Worm (Caenorhabditis elegans) whole organism, L4 larva: ENCODE measurements around the gene Y38F2AR.12.

ENCODE experiments used
- F26F4.8 ChIP-seq: fragments of 200-800 bp; sonication (Bioruptor generic); conservative IDR thresholded peaks from 2 replicates; pipeline ENCODE4 v1.3.6; 2022; ENCODE audit warnings: missing genetic modification characterization, missing compliant biosample characterization
- F37D6.2 ChIP-seq: sonication (generic microtip); optimal IDR thresholded peaks from 2 replicates; lab custom pipeline; 2016; ENCODE audit warnings: mild to moderate bottlenecking, missing genetic modification characterization, missing compliant biosample characterization
- F44E2.7 ChIP-seq: fragments of 200-800 bp; sonication (Bioruptor generic); IDR thresholded peaks from 2 replicates; pipeline ENCODE4 v2.1.2; 2022; ENCODE audit warnings: missing genetic modification characterization, missing compliant biosample characterization
- R02D3.7 ChIP-seq: fragments of 150-350 bp; sonication (generic microtip); optimal IDR thresholded peaks from 3 replicates; lab custom pipeline; 2014; ENCODE audit warnings: missing biosample characterization, missing genetic modification characterization
- Y48G9A.11 ChIP-seq: fragments of 200-800 bp; sonication (Bioruptor generic); IDR thresholded peaks from 2 replicates; pipeline ENCODE4 v1.3.6; 2022; ENCODE audit warnings: missing genetic modification reagents, missing genetic modification characterization, missing compliant biosample characterization
- Y75B8A.6 ChIP-seq: fragments of 200-800 bp; sonication (Bioruptor generic); IDR thresholded peaks from 2 replicates; pipeline ENCODE4 v1.3.6; 2022; ENCODE audit warnings: missing genetic modification reagents, missing genetic modification characterization, missing compliant biosample characterization
- ZK337.2 ChIP-seq: fragments of 200-800 bp; sonication (Bioruptor generic); IDR thresholded peaks from 2 replicates; pipeline ENCODE4 v1.3.6; 2022; ENCODE audit warnings: missing genetic modification reagents, missing genetic modification characterization, missing compliant biosample characterization
- ZK546.5 ChIP-seq, 2 experiments: sonication (generic microtip); optimal IDR thresholded peaks; 2 replicates each; lab custom pipeline; 2017; ENCODE audit warnings: missing biosample characterization in 2 of 2, missing genetic modification characterization in 2 of 2
- aha-1 ChIP-seq: fragments of 150-350 bp; peaks from one replicate; lab custom pipeline; 2014; ENCODE audit warnings: missing biosample characterization, missing genetic modification characterization
- ama-1 ChIP-seq: fragments of 150-350 bp; optimal IDR thresholded peaks from 2 replicates; lab custom pipeline; 2014; ENCODE audit warnings: inconsistent platforms, mixed read lengths
- ceh-20 ChIP-seq: fragments of 200-800 bp; sonication (Bioruptor generic); IDR thresholded peaks from 2 replicates; pipeline ENCODE4 v1.3.6; 2022; ENCODE audit warnings: missing genetic modification reagents, missing genetic modification characterization, missing compliant biosample characterization
- ceh-32 ChIP-seq: sonication (generic microtip); optimal IDR thresholded peaks from 2 replicates; lab custom pipeline; 2016; ENCODE audit warnings: mild to moderate bottlenecking, missing genetic modification characterization, missing compliant biosample characterization; ENCODE audit not compliant: poor library complexity
- daf-12 ChIP-seq: fragments of 150-350 bp; optimal IDR thresholded peaks from 2 replicates; lab custom pipeline; 2014; ENCODE audit warnings: missing biosample characterization, missing genetic modification reagents, missing genetic modification characterization
- daf-16 ChIP-seq, 3 experiments: sonication (generic microtip); optimal IDR thresholded peaks; 2 replicates each; lab custom pipeline; 2016 to 2017; ENCODE audit warnings: missing genetic modification characterization in 3 of 3, missing genetic modification reagents in 3 of 3, mild to moderate bottlenecking in 2 of 3, missing compliant biosample characterization in 2 of 3, missing biosample characterization in 1 of 3, moderate library complexity in 1 of 3
- daf-19 ChIP-seq: fragments of 200-800 bp; sonication (Bioruptor generic); conservative IDR thresholded peaks from 2 replicates; pipeline ENCODE4 v1.3.6; 2022; ENCODE audit warnings: missing genetic modification characterization, missing compliant biosample characterization
- daf-8 ChIP-seq: fragments of 200-800 bp; sonication (Bioruptor generic); IDR thresholded peaks from 2 replicates; pipeline ENCODE4 v1.3.6; 2022; ENCODE audit warnings: missing genetic modification characterization, missing compliant biosample characterization
- dmd-9 ChIP-seq: fragments of 200-800 bp; sonication (Bioruptor generic); IDR thresholded peaks from 2 replicates; pipeline ENCODE4 v1.3.6; 2022; ENCODE audit warnings: missing genetic modification reagents, missing genetic modification characterization, missing compliant biosample characterization
- duxl-1 ChIP-seq: sonication (generic microtip); optimal IDR thresholded peaks from 2 replicates; lab custom pipeline; 2016; ENCODE audit warnings: mild to moderate bottlenecking, missing genetic modification characterization, moderate library complexity, missing compliant biosample characterization; ENCODE audit not compliant: poor library complexity
- fos-1 ChIP-seq: fragments of 150-350 bp; optimal IDR thresholded peaks from 2 replicates; lab custom pipeline; 2014; ENCODE audit warnings: missing biosample characterization, missing genetic modification characterization
- gei-8 ChIP-seq: fragments of 200-800 bp; sonication (Bioruptor generic); optimal IDR thresholded peaks from 2 replicates; lab custom pipeline; 2018; ENCODE audit warnings: mild to moderate bottlenecking, missing genetic modification characterization, missing compliant biosample characterization
- hlh-11 ChIP-seq: fragments of 200-800 bp; sonication (Bioruptor generic); optimal IDR thresholded peaks from 2 replicates; lab custom pipeline; 2018; ENCODE audit warnings: mild to moderate bottlenecking, missing genetic modification characterization, missing compliant biosample characterization
- jun-1 ChIP-seq: fragments of 150-350 bp; optimal IDR thresholded peaks from 2 replicates; lab custom pipeline; 2014; ENCODE audit warnings: missing biosample characterization, missing genetic modification reagents, missing genetic modification characterization
- lim-7 ChIP-seq: fragments of 200-800 bp; sonication (Bioruptor generic); IDR thresholded peaks from 2 replicates; pipeline ENCODE4 v1.3.6; 2022; ENCODE audit warnings: missing genetic modification characterization, missing compliant biosample characterization
- lin-1 ChIP-seq: fragments of 200-800 bp; sonication (Bioruptor generic); IDR thresholded peaks from 2 replicates; pipeline ENCODE4 v1.3.6; 2022; ENCODE audit warnings: missing genetic modification reagents, missing genetic modification characterization, missing compliant biosample characterization
- lin-13 ChIP-seq: fragments of 150-350 bp; optimal IDR thresholded peaks from 2 replicates; lab custom pipeline; 2014; ENCODE audit warnings: missing biosample characterization, missing genetic modification reagents, missing genetic modification characterization
- lin-15B ChIP-seq: fragments of 150-350 bp; sonication (generic microtip); optimal IDR thresholded peaks from 3 replicates; lab custom pipeline; 2014; ENCODE audit warnings: missing biosample characterization, missing genetic modification characterization
- lin-38 ChIP-seq: fragments of 200-800 bp; sonication (Bioruptor generic); IDR thresholded peaks from 2 replicates; pipeline ENCODE4 v1.3.6; 2022; ENCODE audit warnings: missing genetic modification reagents, missing genetic modification characterization, missing compliant biosample characterization
- madf-9 ChIP-seq: fragments of 200-800 bp; sonication (Bioruptor generic); conservative IDR thresholded peaks from 2 replicates; pipeline ENCODE4 v1.3.6; 2022; ENCODE audit warnings: missing genetic modification reagents, missing genetic modification characterization, missing compliant biosample characterization
- mdl-1 ChIP-seq, 2 experiments: fragments of 150-350 bp in 1 of 2; sonication (generic microtip) in 1 of 2; optimal IDR thresholded peaks; 2 replicates each; lab custom pipeline; 2014 to 2017; ENCODE audit warnings: missing biosample characterization in 2 of 2, missing genetic modification characterization in 2 of 2
- mdt-29 ChIP-seq: fragments of 200-800 bp; sonication (Bioruptor generic); IDR thresholded peaks from 2 replicates; pipeline ENCODE4 v1.3.6; 2022; ENCODE audit warnings: missing genetic modification reagents, missing genetic modification characterization, missing compliant biosample characterization
- mxl-2 ChIP-seq: fragments of 200-800 bp; sonication (Bioruptor generic); conservative IDR thresholded peaks from 2 replicates; pipeline ENCODE4 v1.3.6; 2022; ENCODE audit warnings: missing genetic modification reagents, missing genetic modification characterization, missing compliant biosample characterization
- mxl-3 ChIP-seq: fragments of 200-800 bp; sonication (Bioruptor generic); optimal IDR thresholded peaks from 2 replicates; lab custom pipeline; 2018; ENCODE audit warnings: mild to moderate bottlenecking, missing genetic modification characterization, missing compliant biosample characterization
- nhr-10 ChIP-seq: fragments of 150-350 bp; optimal IDR thresholded peaks from 2 replicates; lab custom pipeline; 2014; ENCODE audit warnings: missing biosample characterization, missing genetic modification characterization
- nhr-102 ChIP-seq: sonication (generic microtip); optimal IDR thresholded peaks from 2 replicates; lab custom pipeline; 2016; ENCODE audit warnings: mild to moderate bottlenecking, missing genetic modification characterization, moderate library complexity, missing compliant biosample characterization
- nhr-11 ChIP-seq: fragments of 150-350 bp; optimal IDR thresholded peaks from 2 replicates; lab custom pipeline; 2014; ENCODE audit warnings: missing biosample characterization, missing genetic modification characterization
- nhr-111 ChIP-seq: fragments of 200-800 bp; sonication (Bioruptor generic); optimal IDR thresholded peaks from 2 replicates; lab custom pipeline; 2018; ENCODE audit warnings: mild to moderate bottlenecking, missing genetic modification characterization, missing compliant biosample characterization
- nhr-237 ChIP-seq: sonication (generic microtip); optimal IDR thresholded peaks from 2 replicates; lab custom pipeline; 2017; ENCODE audit warnings: missing biosample characterization, missing genetic modification characterization
- nhr-25 ChIP-seq: sonication (generic microtip); optimal IDR thresholded peaks from 2 replicates; lab custom pipeline; 2017; ENCODE audit warnings: missing genetic modification characterization, mild to moderate bottlenecking, missing compliant biosample characterization, antibody characterized with exemption, moderate library complexity, borderline replicate concordance; ENCODE audit not compliant: insufficient read depth
- nhr-41 ChIP-seq: fragments of 200-800 bp; sonication (Bioruptor generic); IDR thresholded peaks from 2 replicates; pipeline ENCODE4 v1.3.6; 2022; ENCODE audit warnings: missing genetic modification reagents, missing genetic modification characterization, missing compliant biosample characterization
- nhr-42 ChIP-seq: fragments of 200-800 bp; sonication (Bioruptor generic); IDR thresholded peaks from 2 replicates; pipeline ENCODE4 v1.3.6; 2022; ENCODE audit warnings: missing genetic modification characterization, missing compliant biosample characterization
- nhr-6 ChIP-seq: fragments of 150-350 bp; optimal IDR thresholded peaks from 2 replicates; lab custom pipeline; 2014; ENCODE audit warnings: missing biosample characterization, missing genetic modification characterization
- nhr-77 ChIP-seq: fragments of 150-350 bp; optimal IDR thresholded peaks from 2 replicates; lab custom pipeline; 2014; ENCODE audit warnings: missing biosample characterization, missing genetic modification characterization
- pha-4 ChIP-seq, 2 experiments: fragments of 150-350 bp in 1 of 2; fragments of 200-800 bp in 1 of 2; sonication (Bioruptor generic) in 1 of 2; IDR thresholded peaks in 1 of 2; optimal IDR thresholded peaks in 1 of 2; 2 replicates each; pipeline versions ENCODE4 v1.3.6 to Lab custom; 2014 to 2022; ENCODE audit warnings: missing genetic modification characterization in 2 of 2, missing genetic modification reagents in 2 of 2, missing biosample characterization in 1 of 2, missing compliant biosample characterization in 1 of 2
- rbr-2 ChIP-seq: sonication (generic microtip); optimal IDR thresholded peaks from 2 replicates; lab custom pipeline; 2016; ENCODE audit warnings: missing genotype, missing genetic modification characterization, missing compliant biosample characterization
- set-16 ChIP-seq: fragments of 200-800 bp; sonication (Bioruptor generic); IDR thresholded peaks from 2 replicates; pipeline ENCODE4 v1.3.6; 2022; ENCODE audit warnings: missing genetic modification reagents, missing genetic modification characterization, missing compliant biosample characterization
- snpc-1.2 ChIP-seq: fragments of 200-800 bp; sonication (Bioruptor generic); IDR thresholded peaks from 2 replicates; pipeline ENCODE4 v1.3.6; 2022; ENCODE audit warnings: missing genetic modification reagents, missing genetic modification characterization, missing compliant biosample characterization
- spr-1 ChIP-seq: sonication (generic microtip); optimal IDR thresholded peaks from 2 replicates; lab custom pipeline; 2016; ENCODE audit warnings: mild to moderate bottlenecking, missing genetic modification characterization, missing compliant biosample characterization
- tag-97 ChIP-seq: fragments of 200-800 bp; sonication (Bioruptor generic); IDR thresholded peaks from 2 replicates; pipeline ENCODE4 v1.3.6; 2022; ENCODE audit warnings: missing genetic modification characterization, missing compliant biosample characterization
- unc-130 ChIP-seq: sonication (generic microtip); optimal IDR thresholded peaks from 2 replicates; lab custom pipeline; 2016; ENCODE audit warnings: missing genetic modification reagents, missing genetic modification characterization, missing compliant biosample characterization
- vab-7 ChIP-seq: fragments of 200-800 bp; sonication (Bioruptor generic); IDR thresholded peaks from 2 replicates; pipeline ENCODE4 v1.3.6; 2022; ENCODE audit warnings: missing genetic modification reagents, missing genetic modification characterization, missing compliant biosample characterization

Gene Y38F2AR.12

DNA sequence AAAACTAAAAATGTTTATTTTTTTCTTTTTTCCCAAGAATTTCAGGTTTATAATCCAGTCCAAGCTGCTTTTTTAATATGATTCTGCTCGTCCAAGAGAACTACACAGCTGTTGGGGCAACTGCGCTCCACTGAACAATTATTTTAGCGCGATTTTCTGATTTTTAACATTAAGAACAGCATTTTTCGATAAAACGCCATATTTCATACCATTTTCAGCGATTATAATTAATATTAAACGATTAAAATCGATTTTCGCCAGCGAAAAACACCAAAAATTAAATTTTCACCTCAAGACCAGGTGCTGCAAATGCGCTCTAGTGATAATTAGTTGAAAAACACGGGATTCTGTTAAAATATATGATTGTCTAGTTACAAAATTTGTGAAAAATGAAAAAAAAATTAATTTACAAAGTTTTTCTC lies 22.0 kb downstream of the Y38F2AR.12 start (continued):
- TF ChIP-seq mdt-29 (GFP tag; lab: Robert Waterston, UW) (no peak), daf-19 (GFP tag; lab: Robert Waterston, UW) (peak; percentile 81; the same call in 1 of the 2 replicates), F26F4.8 (GFP tag; lab: Robert Waterston, UW) (no peak), lin-38 (GFP tag; lab: Robert Waterston, UW) (peak; percentile 93), tag-97 (GFP tag; lab: Robert Waterston, UW) (no peak), ceh-20 (GFP tag; lab: Robert Waterston, UW) (no peak), nhr-102 (tag; lab: Kevin White, UChicago) (peak; percentile 70), duxl-1 (tag; lab: Kevin White, UChicago) (peak; percentile 26), daf-8 (no peak), pha-4 (GFP tag; IDR thresholded peaks at IDR 0.05; lab: Robert Waterston, UW) (peak; percentile 65; the same call in 1 of the 2 replicates), pha-4 (tag; optimal IDR thresholded peaks at IDR 0.05; lab: Kevin White, UChicago) (no peak), unc-130 (GFP tag; lab: Kevin White, UChicago) (peak; percentile 21), daf-12 (tag; lab: Kevin White, UChicago) (no peak), vab-7 (0 out of 2 replicates have a peak, but pooled peaks have one; percentile 11), set-16 (GFP tag; lab: Robert Waterston, UW) (no peak), nhr-237 (tag; lab: Kevin White, UChicago) (no peak), ceh-32 (tag; lab: Kevin White, UChicago) (no peak), nhr-42 (GFP tag; lab: Robert Waterston, UW) (peak; percentile 69), mxl-2 (GFP tag; lab: Robert Waterston, UW) (no peak), mdl-1 (tag; optimal IDR thresholded peaks at IDR 0.05; lab: Kevin White, UChicago) (no peak), lim-7 (GFP tag; lab: Robert Waterston, UW) (no peak), aha-1 (tag; lab: Kevin White, UChicago) (no peak), daf-16 (GFP tag; optimal IDR thresholded peaks at IDR 0.05; lab: Kevin White, UChicago) (peak in 1 of 2 experiments; percentile 22), daf-16 (tag; optimal IDR thresholded peaks at IDR 0.05; lab: Kevin White, UChicago) (no peak), nhr-11 (tag; lab: Kevin White, UChicago) (no peak), Y48G9A.11 (GFP tag; lab: Robert Waterston, UW) (peak; percentile 74), Y75B8A.6 (no peak), F37D6.2 (tag; lab: Kevin White, UChicago) (no peak), snpc-1.2 (GFP tag; lab: Robert Waterston, UW) (peak; percentile 29; the same call in 1 of the 2 replicates), nhr-10 (no peak), gei-8 (GFP tag; lab: Kevin White, UChicago) (no peak), nhr-41 (no peak), lin-1 (peak; percentile 36; the same call in 1 of the 2 replicates), ZK337.2 (GFP tag; lab: Robert Waterston, UW) (no peak), mxl-3 (GFP tag; lab: Kevin White, UChicago) (no peak), spr-1 (tag; lab: Kevin White, UChicago) (peak; percentile 34), lin-15B (tag; lab: Kevin White, UChicago) (no peak), rbr-2 (tag; lab: Kevin White, UChicago) (peak; percentile 48), nhr-6 (tag; lab: Kevin White, UChicago) (no peak), dmd-9 (GFP tag; lab: Robert Waterston, UW) (no peak), nhr-77 (tag; lab: Kevin White, UChicago) (peak; percentile 15), fos-1 (tag; lab: Kevin White, UChicago) (no peak), ama-1 (lab: Kevin White, UChicago) (no peak), ZK546.5 (tag; optimal IDR thresholded peaks at IDR 0.05; lab: Kevin White, UChicago) (no peak), hlh-11 (peak; percentile 55), R02D3.7 (no peak), nhr-111 (no peak), nhr-25 (no peak), madf-9 (GFP tag; lab: Robert Waterston, UW) (0 out of 2 replicates have a peak, but pooled peaks have one; percentile 16), F44E2.7 (GFP tag; lab: Robert Waterston, UW) (no peak), lin-13 (peak; percentile 63), jun-1 (no peak)
